Worm (Caenorhabditis elegans) whole organism, late embryonic: ENCODE results near the gene nhr-17.

ENCODE experiments used
- C08G9.2 ChIP-seq: sonication (generic microtip); optimal IDR thresholded peaks from 2 replicates; lab custom pipeline; 2016; ENCODE audit warnings: mild to moderate bottlenecking, missing genetic modification characterization, moderate library complexity, missing compliant biosample characterization
- C38D4.7 ChIP-seq: fragments of 200-800 bp; sonication (Bioruptor generic); optimal IDR thresholded peaks from 2 replicates; lab custom pipeline; 2018; ENCODE audit warnings: mild to moderate bottlenecking, missing genetic modification characterization, moderate library complexity, missing compliant biosample characterization
- F13H6.1 ChIP-seq: sonication (generic microtip); optimal IDR thresholded peaks from 2 replicates; lab custom pipeline; 2016; ENCODE audit warnings: missing genetic modification characterization, missing compliant biosample characterization
- K09A11.1 ChIP-seq: sonication (generic microtip); optimal IDR thresholded peaks from 2 replicates; lab custom pipeline; 2017; ENCODE audit warnings: antibody characterized with exemption, mild to moderate bottlenecking, missing genetic modification characterization, missing compliant biosample characterization; ENCODE audit not compliant: insufficient read depth
- T23F11.4 ChIP-seq: fragments of 200-800 bp; sonication (Bioruptor generic); optimal IDR thresholded peaks from 2 replicates; lab custom pipeline; 2018; ENCODE audit warnings: mild to moderate bottlenecking, missing genetic modification characterization, missing compliant biosample characterization
- Y22D7AL.16 ChIP-seq: sonication (generic microtip); optimal IDR thresholded peaks from 2 replicates; lab custom pipeline; 2016; ENCODE audit warnings: missing genetic modification characterization, missing compliant biosample characterization
- ama-1 ChIP-seq: fragments of 150-350 bp; optimal IDR thresholded peaks from 2 replicates; lab custom pipeline; 2014
- ceh-14 ChIP-seq: sonication (generic microtip); optimal IDR thresholded peaks from 2 replicates; lab custom pipeline; 2016; ENCODE audit warnings: missing genotype, missing genetic modification characterization, missing compliant biosample characterization
- ceh-18 ChIP-seq: sonication (generic microtip); optimal IDR thresholded peaks from 2 replicates; lab custom pipeline; 2016; ENCODE audit warnings: missing genetic modification characterization, missing compliant biosample characterization
- ceh-19 ChIP-seq: fragments of 200-800 bp; sonication (Bioruptor generic); optimal IDR thresholded peaks from 2 replicates; lab custom pipeline; 2018; ENCODE audit warnings: mild to moderate bottlenecking, missing genetic modification characterization, missing compliant biosample characterization
- ceh-2 ChIP-seq: sonication (generic microtip); optimal IDR thresholded peaks from 2 replicates; lab custom pipeline; 2016; ENCODE audit warnings: missing genotype, missing genetic modification characterization, missing compliant biosample characterization
- ceh-24 ChIP-seq: sonication (generic microtip); optimal IDR thresholded peaks from 2 replicates; lab custom pipeline; 2016; ENCODE audit warnings: mild to moderate bottlenecking, missing genetic modification characterization, missing compliant biosample characterization
- ceh-30 ChIP-seq: fragments of 150-350 bp; optimal IDR thresholded peaks from 2 replicates; lab custom pipeline; 2014; ENCODE audit warnings: missing biosample characterization, missing genetic modification characterization
- ceh-31 ChIP-seq: sonication (generic microtip); optimal IDR thresholded peaks from 2 replicates; lab custom pipeline; 2016; ENCODE audit warnings: missing genetic modification characterization, missing compliant biosample characterization
- ceh-34 ChIP-seq: sonication (generic microtip); optimal IDR thresholded peaks from 2 replicates; lab custom pipeline; 2016; ENCODE audit warnings: mild to moderate bottlenecking, missing genetic modification characterization, missing compliant biosample characterization
- ceh-45 ChIP-seq: fragments of 200-800 bp; sonication (Bioruptor generic); IDR thresholded peaks from 2 replicates; pipeline ENCODE4 v1.3.6; 2022; ENCODE audit warnings: missing genetic modification reagents, missing genetic modification characterization, missing compliant biosample characterization
- ceh-48 ChIP-seq: sonication (generic microtip); optimal IDR thresholded peaks from 2 replicates; lab custom pipeline; 2016; ENCODE audit warnings: missing genetic modification characterization, inconsistent platforms, missing compliant biosample characterization
- ceh-6 ChIP-seq: fragments of 200-800 bp; sonication (Bioruptor generic); optimal IDR thresholded peaks from 2 replicates; lab custom pipeline; 2018; ENCODE audit warnings: mild to moderate bottlenecking, missing genetic modification characterization, missing compliant biosample characterization
- ceh-9 ChIP-seq: sonication (generic microtip); optimal IDR thresholded peaks from 2 replicates; lab custom pipeline; 2016; ENCODE audit warnings: mild to moderate bottlenecking, missing genetic modification characterization, inconsistent platforms, missing compliant biosample characterization
- che-1 ChIP-seq: sonication (generic microtip); optimal IDR thresholded peaks from 2 replicates; lab custom pipeline; 2016; ENCODE audit warnings: mild to moderate bottlenecking, missing genetic modification characterization, missing compliant biosample characterization
- dmd-4 ChIP-seq: sonication (generic microtip); optimal IDR thresholded peaks from 2 replicates; lab custom pipeline; 2016; ENCODE audit warnings: borderline replicate concordance, missing genetic modification characterization, missing compliant biosample characterization
- elt-2 ChIP-seq: sonication (generic microtip); optimal IDR thresholded peaks from 2 replicates; lab custom pipeline; 2016; ENCODE audit warnings: missing genetic modification reagents, missing genetic modification characterization, missing compliant biosample characterization
- elt-4 ChIP-seq: sonication (generic microtip); optimal IDR thresholded peaks from 2 replicates; lab custom pipeline; 2016; ENCODE audit warnings: missing genetic modification characterization, missing compliant biosample characterization
- ets-4 ChIP-seq: sonication (generic microtip); optimal IDR thresholded peaks from 2 replicates; lab custom pipeline; 2016; ENCODE audit warnings: missing genetic modification characterization, missing compliant biosample characterization
- eyg-1 ChIP-seq: sonication (generic microtip); optimal IDR thresholded peaks from 2 replicates; lab custom pipeline; 2016; ENCODE audit warnings: missing genotype, missing genetic modification characterization, missing compliant biosample characterization
- fkh-10 ChIP-seq: fragments of 150-350 bp; optimal IDR thresholded peaks from 2 replicates; lab custom pipeline; 2014; ENCODE audit warnings: missing biosample characterization, missing genetic modification reagents, missing genetic modification characterization
- fkh-6 ChIP-seq: sonication (generic microtip); optimal IDR thresholded peaks from 2 replicates; lab custom pipeline; 2016; ENCODE audit warnings: missing genetic modification characterization, missing compliant biosample characterization
- gmeb-2 ChIP-seq: sonication (generic microtip); optimal IDR thresholded peaks from 2 replicates; lab custom pipeline; 2016; ENCODE audit warnings: missing genetic modification characterization, inconsistent platforms, missing compliant biosample characterization
- hlh-15 ChIP-seq: sonication (generic microtip); optimal IDR thresholded peaks from 2 replicates; lab custom pipeline; 2016; ENCODE audit warnings: missing genetic modification characterization, missing compliant biosample characterization
- hlh-30 ChIP-seq: sonication (generic microtip); optimal IDR thresholded peaks from 2 replicates; lab custom pipeline; 2017; ENCODE audit warnings: antibody characterized with exemption, missing genetic modification characterization, missing compliant biosample characterization; ENCODE audit not compliant: insufficient read depth
- hlh-6 ChIP-seq: sonication (generic microtip); optimal IDR thresholded peaks from 2 replicates; lab custom pipeline; 2016; ENCODE audit warnings: missing genotype, missing genetic modification characterization, missing compliant biosample characterization
- hlh-8 ChIP-seq: sonication (generic microtip); optimal IDR thresholded peaks from 2 replicates; lab custom pipeline; 2016; ENCODE audit warnings: missing genotype, missing genetic modification characterization, missing compliant biosample characterization
- lim-6 ChIP-seq: sonication (generic microtip); optimal IDR thresholded peaks from 2 replicates; lab custom pipeline; 2016; ENCODE audit warnings: missing genetic modification characterization, missing compliant biosample characterization
- nhr-11 ChIP-seq: fragments of 150-350 bp; optimal IDR thresholded peaks from 2 replicates; lab custom pipeline; 2014; ENCODE audit warnings: missing biosample characterization, missing genetic modification characterization
- npax-4 ChIP-seq: sonication (generic microtip); optimal IDR thresholded peaks from 2 replicates; lab custom pipeline; 2016; ENCODE audit warnings: missing genetic modification characterization, missing compliant biosample characterization
- odd-2 ChIP-seq: sonication (generic microtip); optimal IDR thresholded peaks from 2 replicates; lab custom pipeline; 2017; ENCODE audit warnings: antibody characterized with exemption, mild to moderate bottlenecking, missing genetic modification characterization, missing compliant biosample characterization
- pag-3 ChIP-seq: sonication (generic microtip); optimal IDR thresholded peaks from 2 replicates; lab custom pipeline; 2016; ENCODE audit warnings: missing compliant biosample characterization, missing genetic modification characterization, borderline replicate concordance
- pat-9 ChIP-seq: fragments of 200-800 bp; sonication (Bioruptor generic); optimal IDR thresholded peaks from 2 replicates; lab custom pipeline; 2018; ENCODE audit warnings: mild to moderate bottlenecking, missing genetic modification characterization, moderate library complexity, missing compliant biosample characterization
- pax-1 ChIP-seq: fragments of 150-350 bp; optimal IDR thresholded peaks from 2 replicates; lab custom pipeline; 2014; ENCODE audit warnings: missing biosample characterization, missing genetic modification characterization
- pha-2 ChIP-seq: sonication (generic microtip); optimal IDR thresholded peaks from 2 replicates; lab custom pipeline; 2017; ENCODE audit warnings: mild to moderate bottlenecking, missing genetic modification characterization, missing compliant biosample characterization
- pha-4 ChIP-seq: fragments of 150-350 bp; optimal IDR thresholded peaks from 2 replicates; lab custom pipeline; 2018; ENCODE audit warnings: missing biosample characterization, missing genetic modification reagents, missing genetic modification characterization
- pqm-1 ChIP-seq: sonication (generic microtip); optimal IDR thresholded peaks from 2 replicates; lab custom pipeline; 2016; ENCODE audit warnings: missing genetic modification characterization, missing compliant biosample characterization
- pros-1 ChIP-seq: fragments of 150-350 bp; optimal IDR thresholded peaks from 2 replicates; lab custom pipeline; 2014; ENCODE audit warnings: missing biosample characterization, missing genetic modification reagents, missing genetic modification characterization
- rnt-1 ChIP-seq: sonication (generic microtip); optimal IDR thresholded peaks from 2 replicates; lab custom pipeline; 2016; ENCODE audit warnings: missing genetic modification characterization, missing compliant biosample characterization
- sox-2 ChIP-seq: fragments of 200-800 bp; sonication (Bioruptor generic); IDR thresholded peaks from 2 replicates; pipeline ENCODE4 v1.3.6; 2022; ENCODE audit warnings: missing genetic modification reagents, missing genetic modification characterization, missing compliant biosample characterization
- syd-9 ChIP-seq: sonication (generic microtip); optimal IDR thresholded peaks from 2 replicates; lab custom pipeline; 2016; ENCODE audit warnings: mild to moderate bottlenecking, missing genetic modification characterization, moderate library complexity, missing compliant biosample characterization
- tbx-7 ChIP-seq: sonication (generic microtip); optimal IDR thresholded peaks from 2 replicates; lab custom pipeline; 2016; ENCODE audit warnings: missing genotype, missing genetic modification characterization, missing compliant biosample characterization
- ttx-3 ChIP-seq: sonication (generic microtip); optimal IDR thresholded peaks from 2 replicates; lab custom pipeline; 2016; ENCODE audit warnings: missing genetic modification reagents, missing genetic modification characterization, missing compliant biosample characterization
- unc-3 ChIP-seq, 2 experiments: fragments of 200-800 bp in 1 of 2; sonication (Bioruptor generic) in 1 of 2; sonication (generic microtip) in 1 of 2; conservative IDR thresholded peaks in 1 of 2; optimal IDR thresholded peaks in 1 of 2; 2 replicates each; pipeline versions ENCODE4 v1.3.6 to Lab custom; 2016 to 2022; ENCODE audit warnings: missing compliant biosample characterization in 2 of 2, missing genetic modification characterization in 2 of 2, missing genetic modification reagents in 1 of 2
- unc-42 ChIP-seq: sonication (generic microtip); optimal IDR thresholded peaks from 2 replicates; lab custom pipeline; 2016; ENCODE audit warnings: missing genotype, missing genetic modification characterization, missing compliant biosample characterization
- unc-86 ChIP-seq: sonication (generic microtip); optimal IDR thresholded peaks from 2 replicates; lab custom pipeline; 2016; ENCODE audit warnings: missing genetic modification characterization, missing compliant biosample characterization
- zip-5 ChIP-seq: sonication (generic microtip); optimal IDR thresholded peaks from 2 replicates; lab custom pipeline; 2016; ENCODE audit warnings: missing genetic modification characterization, missing compliant biosample characterization

nhr-17 gene

ce11 chrX:12664987-12665451 is 2.6 kb downstream of the nhr-17 start:
- TF ChIP-seq F13H6.1 (peak; percentile 90), ceh-45 (peak; percentile 94), ttx-3 (tag; lab: Kevin White, UChicago) (peak; percentile 92), ama-1 (lab: Kevin White, UChicago) (no peak), K09A11.1 (tag; lab: Kevin White, UChicago) (peak; percentile 89), T23F11.4 (GFP tag; lab: Kevin White, UChicago) (peak; percentile 91), gmeb-2 (tag; lab: Kevin White, UChicago) (peak; percentile 93), ceh-24 (tag; lab: Kevin White, UChicago) (peak; percentile 83), elt-2 (peak; percentile 92), unc-42 (peak; percentile 80), eyg-1 (tag; lab: Kevin White, UChicago) (peak; percentile 91), ceh-48 (tag; lab: Kevin White, UChicago) (peak; percentile 84), ceh-6 (GFP tag; lab: Kevin White, UChicago) (peak; percentile 96), Y22D7AL.16 (tag; lab: Kevin White, UChicago) (peak; percentile 91), npax-4 (peak; percentile 84), tbx-7 (tag; lab: Kevin White, UChicago) (peak; percentile 42), nhr-11 (no peak), pax-1 (no peak), hlh-15 (tag; lab: Kevin White, UChicago) (peak; percentile 85), lim-6 (peak; percentile 89), ceh-14 (peak; percentile 93), pha-4 (tag; lab: Kevin White, UChicago) (no peak), pqm-1 (tag; lab: Kevin White, UChicago) (peak; percentile 74), pag-3 (tag; lab: Kevin White, UChicago) (peak; percentile 62), elt-4 (tag; lab: Kevin White, UChicago) (no peak), pros-1 (tag; lab: Kevin White, UChicago) (no peak), syd-9 (tag; lab: Kevin White, UChicago) (peak; percentile 92), hlh-8 (tag; lab: Kevin White, UChicago) (peak; percentile 85), odd-2 (tag; lab: Kevin White, UChicago) (peak; percentile 63), hlh-30 (tag; lab: Kevin White, UChicago) (peak; percentile 90), ceh-19 (GFP tag; lab: Kevin White, UChicago) (peak; percentile 93), sox-2 (GFP tag; lab: Robert Waterston, UW) (peak; percentile 91), C38D4.7 (GFP tag; lab: Kevin White, UChicago) (peak; percentile 89), dmd-4 (tag; lab: Kevin White, UChicago) (peak; percentile 92), fkh-6 (peak; percentile 93), ceh-9 (tag; lab: Kevin White, UChicago) (peak; percentile 81), unc-86 (tag; lab: Kevin White, UChicago) (peak; percentile 94), zip-5 (tag; lab: Kevin White, UChicago) (peak; percentile 79), ceh-34 (tag; lab: Kevin White, UChicago) (peak; percentile 94), rnt-1 (tag; lab: Kevin White, UChicago) (peak; percentile 86), ceh-18 (tag; lab: Kevin White, UChicago) (peak; percentile 84), ets-4 (tag; lab: Kevin White, UChicago) (peak; percentile 71), ceh-2 (peak; percentile 85), hlh-6 (tag; lab: Kevin White, UChicago) (peak; percentile 95), pha-2 (tag; lab: Kevin White, UChicago) (peak; percentile 93), che-1 (tag; lab: Kevin White, UChicago) (peak; percentile 92), unc-3 (GFP tag; conservative IDR thresholded peaks at IDR 0.05; lab: Robert Waterston, UW) (peak; percentile 96), unc-3 (tag; optimal IDR thresholded peaks at IDR 0.05; lab: Kevin White, UChicago) (peak; percentile 92), fkh-10 (GFP tag; lab: Kevin White, UChicago) (peak; percentile 69), C08G9.2 (tag; lab: Kevin White, UChicago) (peak; percentile 81), ceh-31 (tag; lab: Kevin White, UChicago) (peak; percentile 72), pat-9 (tag; lab: Kevin White, UChicago) (peak; percentile 92), ceh-30 (tag; lab: Kevin White, UChicago) (peak; percentile 70)
